Worm (Caenorhabditis elegans) whole organism, L2 larva: Measurements from ENCODE around the gene F20H11.4.

Source experiments
- ceh-82 ChIP-seq: fragments of 150-350 bp; optimal IDR thresholded peaks from 2 replicates; lab custom pipeline; 2014; ENCODE audit warnings: missing biosample characterization, missing genetic modification characterization
- lin-13 ChIP-seq: fragments of 150-350 bp; optimal IDR thresholded peaks from 2 replicates; lab custom pipeline; 2014; ENCODE audit warnings: missing biosample characterization, missing genetic modification reagents, missing genetic modification characterization
- lin-39 ChIP-seq: fragments of 150-350 bp; optimal IDR thresholded peaks from 2 replicates; lab custom pipeline; 2014; ENCODE audit warnings: missing biosample characterization, missing genetic modification reagents, missing genetic modification characterization
- nhr-11 ChIP-seq: fragments of 150-350 bp; optimal IDR thresholded peaks from 2 replicates; lab custom pipeline; 2014; ENCODE audit warnings: missing biosample characterization, missing genetic modification characterization
- nhr-12 ChIP-seq: fragments of 150-350 bp; optimal IDR thresholded peaks from 2 replicates; lab custom pipeline; 2014; ENCODE audit warnings: missing biosample characterization, missing genetic modification characterization
- unc-62 ChIP-seq: fragments of 150-350 bp; optimal IDR thresholded peaks from 2 replicates; lab custom pipeline; 2014; ENCODE audit warnings: missing biosample characterization, missing genetic modification reagents, missing genetic modification characterization

DNA sequence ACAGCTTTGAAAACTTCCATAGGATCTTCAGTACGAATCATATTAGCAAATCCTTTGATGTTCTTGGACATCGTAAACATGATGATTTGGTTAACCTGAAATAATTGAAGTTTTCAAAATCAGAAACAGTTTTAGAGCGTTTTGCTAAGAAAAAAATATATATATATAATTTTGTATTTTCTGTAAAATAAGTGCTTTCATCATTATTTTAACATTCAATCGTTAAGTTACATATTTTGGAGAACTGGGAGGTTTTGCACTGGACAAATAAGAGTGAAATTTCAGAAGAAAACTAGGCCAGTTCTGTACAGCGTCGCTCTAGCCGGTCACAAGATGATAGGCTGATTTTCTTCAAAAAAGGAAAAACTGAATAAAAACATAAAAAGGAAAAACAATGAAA is 29.9 kb upstream of the F20H11.4 start, which contains the start of gene F27B3.6:
- no peak for TF ChIP-seq unc-62 (GFP tag; lab: Kevin White, UChicago)
- no peak for TF ChIP-seq nhr-12 (tag; lab: Kevin White, UChicago)
- TF ChIP-seq nhr-11 (tag; lab: Kevin White, UChicago) = no peak
- TF ChIP-seq lin-39 = no peak
- TF ChIP-seq lin-13 = no peak
- TF ChIP-seq ceh-82 (tag; lab: Kevin White, UChicago) = no peak
